Worm (Caenorhabditis elegans): ENCODE results near the gene F42C5.9.

The F42C5.9 gene

ce11 chrIV:7285839-7286238, 31.1 kb downstream of the F42C5.9 start, which contains the start of gene C06E4.8:
Gene C06E4.8, minus strand, starts transcription at chrIV:7285875.
- TF ChIP-seq mab-5 (tag; optimal IDR thresholded peaks at IDR 0.05) (no peak), nhr-28 (tag; optimal IDR thresholded peaks at IDR 0.05) (no peak), ces-1 (GFP tag; optimal IDR thresholded peaks at IDR 0.05) (no peak)

- no peak for TF ChIP-seq tbx-8 (GFP tag; optimal IDR thresholded peaks at IDR 0.05)
- TF ChIP-seq ceh-43 (GFP tag; optimal IDR thresholded peaks at IDR 0.05): no peak
- no peak for TF ChIP-seq snpc-4 (tag; optimal IDR thresholded peaks at IDR 0.05)
- TF ChIP-seq lsy-2 (tag; optimal IDR thresholded peaks at IDR 0.05): no peak
- no peak for TF ChIP-seq ces-1 (GFP tag; optimal IDR thresholded peaks at IDR 0.05)
- TF ChIP-seq elt-3 (tag; optimal IDR thresholded peaks at IDR 0.05): no peak
- no peak for TF ChIP-seq mls-2 (tag; optimal IDR thresholded peaks at IDR 0.05)
- TF ChIP-seq unc-120 (tag; optimal IDR thresholded peaks at IDR 0.05; ENCODE audit: poor library complexity, severe bottlenecking): no peak
- no peak for TF ChIP-seq bed-3 (GFP tag; optimal IDR thresholded peaks at IDR 0.05)
- TF ChIP-seq flh-1 (GFP tag; optimal IDR thresholded peaks at IDR 0.05): no peak
- no peak for TF ChIP-seq nhr-237 (tag; optimal IDR thresholded peaks at IDR 0.05)
- no peak for TF ChIP-seq ceh-39 (tag; optimal IDR thresholded peaks at IDR 0.05)
- no peak for TF ChIP-seq ham-2 (GFP tag; optimal IDR thresholded peaks at IDR 0.05)
- no peak for TF ChIP-seq hlh-1 (tag; optimal IDR thresholded peaks at IDR 0.05)
- no peak for TF ChIP-seq elt-1 (tag; optimal IDR thresholded peaks at IDR 0.05; ENCODE audit: borderline replicate concordance, insufficient read depth)
- no peak for TF ChIP-seq nhr-28 (tag; optimal IDR thresholded peaks at IDR 0.05)
Measured at ce11 chrIV:7282957-7283356, 33.9 kb downstream of the F42C5.9 start, which contains the start of gene C06E4.1. Gene C06E4.1, plus strand, starts transcription at chrIV:7283257.

- TF ChIP-seq mab-5 (tag; optimal IDR thresholded peaks at IDR 0.05): no peak
- TF ChIP-seq lsy-2 (tag; optimal IDR thresholded peaks at IDR 0.05): no peak
- no peak for TF ChIP-seq bed-3 (GFP tag; optimal IDR thresholded peaks at IDR 0.05)
- no peak for TF ChIP-seq nhr-76 (tag; optimal IDR thresholded peaks at IDR 0.05)
- no peak for TF ChIP-seq sem-2 (GFP tag; optimal IDR thresholded peaks at IDR 0.05)
- TF ChIP-seq cnd-1 (tag; optimal IDR thresholded peaks at IDR 0.05): no peak
- TF ChIP-seq elt-1 (tag; optimal IDR thresholded peaks at IDR 0.05; ENCODE audit: borderline replicate concordance, insufficient read depth): no peak
- TF ChIP-seq unc-62 (GFP tag; optimal IDR thresholded peaks at IDR 0.05): no peak
- no peak for TF ChIP-seq M03D4.4 (tag; optimal IDR thresholded peaks at IDR 0.05)
- no peak for TF ChIP-seq ham-2 (GFP tag; optimal IDR thresholded peaks at IDR 0.05)
- no peak for TF ChIP-seq lin-13 (tag; optimal IDR thresholded peaks at IDR 0.05)
- TF ChIP-seq ces-1 (GFP tag; optimal IDR thresholded peaks at IDR 0.05): no peak
- no peak for TF ChIP-seq mep-1 (tag; optimal IDR thresholded peaks at IDR 0.05)
- no peak for TF ChIP-seq nhr-28 (tag; optimal IDR thresholded peaks at IDR 0.05)
Measured at ce11 chrIV:7276661-7277060, 40.2 kb downstream of the F42C5.9 start, which contains the start of gene C06E4.2. Gene C06E4.2, plus strand, starts transcription at chrIV:7276961.

ce11 chrIV:7274969-7275548, 41.8 kb downstream of the F42C5.9 start:
- peak; percentile 76 for TF ChIP-seq ces-1 (GFP tag; optimal IDR thresholded peaks at IDR 0.05)
- TF ChIP-seq nhr-2 (tag; optimal IDR thresholded peaks at IDR 0.05): no peak
- no peak for TF ChIP-seq ham-2 (GFP tag; optimal IDR thresholded peaks at IDR 0.05)
- TF ChIP-seq sem-2 (GFP tag; optimal IDR thresholded peaks at IDR 0.05): no peak

All from whole organism, mixed stage, embryonic.